Fruit fly (Drosophila melanogaster) whole organism, prepupa: ENCODE data around the gene Bicra.

Experiments
- Blimp-1 ChIP-seq: fragments of 200-800 bp; sonication (Bioruptor generic); optimal IDR thresholded peaks from 3 replicates; lab custom pipeline; 2017; ENCODE audit warnings: missing biosample characterization, missing genetic modification characterization, mild to moderate bottlenecking, moderate library complexity, missing genetic modification reagents
- CG16779 ChIP-seq: fragments of 200-800 bp; sonication (Bioruptor generic); optimal IDR thresholded peaks from 3 replicates; lab custom pipeline; 2017; ENCODE audit warnings: missing biosample characterization, mild to moderate bottlenecking, missing genetic modification characterization
- CG6163 ChIP-seq: fragments of 200-800 bp; sonication (Bioruptor generic); IDR thresholded peaks from 3 replicates; pipeline ENCODE4 v1.3.6; 2022; ENCODE audit warnings: missing biosample characterization, missing genetic modification characterization
- CG6854 ChIP-seq: fragments of 200-800 bp; sonication (Bioruptor generic); optimal IDR thresholded peaks from 2 replicates; lab custom pipeline; 2017; ENCODE audit warnings: missing biosample characterization, mild to moderate bottlenecking, missing genetic modification characterization
- CG9139 ChIP-seq: fragments of 200-800 bp; sonication (Bioruptor generic); optimal IDR thresholded peaks from 3 replicates; lab custom pipeline; 2017; ENCODE audit warnings: missing biosample characterization, mild to moderate bottlenecking, missing genetic modification characterization
- Hr39 ChIP-seq: fragments of 200-800 bp; sonication (Bioruptor generic); optimal IDR thresholded peaks from 2 replicates; lab custom pipeline; 2016; ENCODE audit warnings: missing biosample characterization, missing genetic modification characterization
- salr ChIP-seq, 2 experiments: fragments of 200-800 bp; sonication (Bioruptor generic); optimal IDR thresholded peaks; 3 replicates each; lab custom pipeline; 2016 to 2018; ENCODE audit warnings: missing biosample characterization in 2 of 2, missing genetic modification characterization in 2 of 2, mild to moderate bottlenecking in 1 of 2

- TF ChIP-seq CG6163 (GFP tag; lab: Robert Waterston, UW) (0 out of 3 replicates have a peak, but pooled peaks have one; percentile 34), Hr39 (GFP tag; lab: Kevin White, UChicago) (no peak), CG9139 (GFP tag; lab: Kevin White, UChicago) (no peak), CG6854 (GFP tag; lab: Kevin White, UChicago) (no peak), CG16779 (tag; lab: Kevin White, UChicago) (no peak), Blimp-1 (GFP tag; lab: Kevin White, UChicago) (no peak), salr (GFP tag; optimal IDR thresholded peaks at IDR 0.05; lab: Kevin White, UChicago) (no peak)
Measured at dm6 chr3R:29089662-29090007, 26.8 kb downstream of the Bicra start.
